Fruit fly (Drosophila melanogaster) whole organism, prepupa: ENCODE results near the gene CG31741.

ENCODE experiments used
- CG16779 ChIP-seq: fragments of 200-800 bp; sonication (Bioruptor generic); optimal IDR thresholded peaks from 3 replicates; lab custom pipeline; 2017; ENCODE audit warnings: missing biosample characterization, mild to moderate bottlenecking, missing genetic modification characterization
- CG8632 ChIP-seq: fragments of 200-800 bp; sonication (Bioruptor generic); optimal IDR thresholded peaks from 3 replicates; lab custom pipeline; 2016; ENCODE audit warnings: missing biosample characterization, missing genetic modification characterization
- CG9139 ChIP-seq: fragments of 200-800 bp; sonication (Bioruptor generic); optimal IDR thresholded peaks from 3 replicates; lab custom pipeline; 2017; ENCODE audit warnings: missing biosample characterization, mild to moderate bottlenecking, missing genetic modification characterization
- dsx ChIP-seq: fragments of 200-800 bp; optimal IDR thresholded peaks from 3 replicates; lab custom pipeline; 2019; ENCODE audit warnings: missing biosample characterization, mild to moderate bottlenecking, missing genetic modification characterization, moderate library complexity; ENCODE audit not compliant: poor library complexity, severe bottlenecking

DNA sequence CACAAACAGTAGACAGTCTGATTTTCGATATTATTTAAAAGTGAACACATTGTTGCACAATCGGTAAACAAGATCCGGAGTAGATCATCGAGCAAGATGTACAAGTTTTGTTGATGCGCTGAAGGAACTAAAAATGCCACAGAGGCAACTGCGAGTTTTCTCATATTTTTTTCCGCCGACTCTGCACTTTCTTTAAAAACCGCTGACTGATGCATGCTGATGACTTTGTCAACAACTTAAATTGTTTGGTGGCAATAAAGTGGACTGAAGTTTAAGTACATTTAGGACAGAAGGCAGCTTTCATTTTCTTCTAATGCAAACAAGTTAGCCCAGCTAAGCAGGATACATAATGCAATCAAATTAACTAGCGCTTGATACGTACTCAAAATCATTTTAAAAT is 28.4 kb downstream of the CG31741 start:
- TF ChIP-seq dsx (GFP tag; lab: Kevin White, UChicago) (no peak), CG9139 (GFP tag; lab: Kevin White, UChicago) (no peak), CG16779 (tag; lab: Kevin White, UChicago) (no peak), CG8632 (GFP tag; lab: Kevin White, UChicago) (no peak)
